Worm (Caenorhabditis elegans): Measurements from ENCODE around the gene srw-77.

srw-77 gene

ce11 chrV:16682886-16683285 is 39.4 kb upstream of the srw-77 start, which contains the start of gene srw-36:
TSS of gene srw-36 (plus strand) at chrV:16683186.
- TF ChIP-seq peb-1 (tag; optimal IDR thresholded peaks at IDR 0.05) (no peak), unc-62 (GFP tag; optimal IDR thresholded peaks at IDR 0.05) (no peak), sma-9 (GFP tag; optimal IDR thresholded peaks at IDR 0.05) (no peak), sma-9 (tag; optimal IDR thresholded peaks at IDR 0.05) (no peak), nhr-77 (tag; optimal IDR thresholded peaks at IDR 0.05) (no peak), unc-55 (GFP tag; optimal IDR thresholded peaks at IDR 0.05) (no peak), blmp-1 (tag; optimal IDR thresholded peaks at IDR 0.05; ENCODE audit: insufficient read depth) (no peak), ztf-1 (GFP tag; conservative IDR thresholded peaks at IDR 0.05) (no peak), C34F6.9 (tag; optimal IDR thresholded peaks at IDR 0.05) (no peak), gmeb-1 (tag; optimal IDR thresholded peaks at IDR 0.05) (no peak), mab-5 (tag; optimal IDR thresholded peaks at IDR 0.05) (no peak), snpc-4 (tag; optimal IDR thresholded peaks at IDR 0.05) (no peak), nhr-23 (tag; optimal IDR thresholded peaks at IDR 0.05) (no peak), alr-1 (tag; optimal IDR thresholded peaks at IDR 0.05) (no peak), egl-27 (tag; optimal IDR thresholded peaks at IDR 0.05) (no peak), ztf-4 (tag; optimal IDR thresholded peaks at IDR 0.05) (no peak), dmd-4 (tag; optimal IDR thresholded peaks at IDR 0.05) (no peak), Y55F3AM.14 (GFP tag; optimal IDR thresholded peaks at IDR 0.05) (no peak), lsy-2 (tag; optimal IDR thresholded peaks at IDR 0.05) (no peak), ztf-11 (tag; optimal IDR thresholded peaks at IDR 0.05) (no peak)

DNA sequence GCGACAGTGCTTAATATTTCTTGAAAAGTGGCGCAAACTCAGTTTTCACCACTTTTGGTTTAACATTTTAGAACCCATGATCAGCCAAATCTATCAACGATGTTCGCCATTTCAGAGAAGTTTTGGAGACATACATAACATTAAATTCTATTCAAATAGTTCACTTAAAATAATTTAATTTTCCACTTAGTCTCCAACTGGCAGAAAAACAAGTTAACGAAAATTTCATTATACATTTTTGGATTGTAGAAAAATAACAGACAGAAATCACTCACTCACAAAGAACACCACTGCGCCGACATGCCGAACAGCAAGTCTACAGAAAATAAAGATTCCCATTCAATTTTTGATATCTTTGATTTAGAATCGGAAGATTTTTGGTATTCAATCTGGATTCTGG is 36.5 kb upstream of the srw-77 start, which contains the start of gene srw-44:
TSS of gene srw-44 (plus strand) at position 301 of the 400 bp plus-strand sequence.
- TF ChIP-seq lin-11 (tag; optimal IDR thresholded peaks at IDR 0.05) = no peak
- no peak for TF ChIP-seq C34F6.9 (tag; optimal IDR thresholded peaks at IDR 0.05)
- no peak for TF ChIP-seq Y55F3AM.14 (GFP tag; optimal IDR thresholded peaks at IDR 0.05)
- no peak for TF ChIP-seq sem-4 (tag; optimal IDR thresholded peaks at IDR 0.05)
- TF ChIP-seq nhr-12 (tag; optimal IDR thresholded peaks at IDR 0.05) = no peak
- no peak for TF ChIP-seq unc-39 (tag; optimal IDR thresholded peaks at IDR 0.05)
- TF ChIP-seq gmeb-1 (tag; optimal IDR thresholded peaks at IDR 0.05) = no peak
- no peak for TF ChIP-seq alr-1 (tag; optimal IDR thresholded peaks at IDR 0.05)
- no peak for TF ChIP-seq lin-39 (tag; optimal IDR thresholded peaks at IDR 0.05)
- no peak for TF ChIP-seq zag-1 (tag; optimal IDR thresholded peaks at IDR 0.05)

ce11 chrV:16679237-16679636 is 35.8 kb upstream of the srw-77 start, which contains the start of gene srz-103:
TSS of gene srz-103 (minus strand) at chrV:16679337.
- TF ChIP-seq nhr-129 (tag; optimal IDR thresholded peaks at IDR 0.05) (no peak), egl-27 (tag; optimal IDR thresholded peaks at IDR 0.05) (no peak), ztf-11 (tag; optimal IDR thresholded peaks at IDR 0.05) (no peak), ztf-1 (GFP tag; conservative IDR thresholded peaks at IDR 0.05) (no peak), elt-1 (tag; optimal IDR thresholded peaks at IDR 0.05) (no peak), ama-1 (optimal IDR thresholded peaks at IDR 0.05) (no peak), nhr-11 (tag; optimal IDR thresholded peaks at IDR 0.05) (no peak), elt-3 (tag; optimal IDR thresholded peaks at IDR 0.05) (no peak), nhr-21 (tag; optimal IDR thresholded peaks at IDR 0.05) (no peak), blmp-1 (tag; optimal IDR thresholded peaks at IDR 0.05; ENCODE audit: insufficient read depth) (no peak), peb-1 (tag; optimal IDR thresholded peaks at IDR 0.05) (no peak), ztf-4 (tag; optimal IDR thresholded peaks at IDR 0.05) (no peak), nhr-6 (tag; optimal IDR thresholded peaks at IDR 0.05) (no peak), skn-1 (tag; optimal IDR thresholded peaks at IDR 0.05) (no peak), unc-62 (GFP tag; optimal IDR thresholded peaks at IDR 0.05) (no peak), sma-3 (GFP tag; optimal IDR thresholded peaks at IDR 0.05) (no peak), sem-4 (tag; optimal IDR thresholded peaks at IDR 0.05) (no peak), crh-2 (tag; optimal IDR thresholded peaks at IDR 0.05) (no peak)

- no peak for TF ChIP-seq sem-4 (tag; optimal IDR thresholded peaks at IDR 0.05)
- no peak for TF ChIP-seq ztf-1 (GFP tag; conservative IDR thresholded peaks at IDR 0.05)
- TF ChIP-seq ZK546.5 (tag; optimal IDR thresholded peaks at IDR 0.05) = no peak
- no peak for TF ChIP-seq mbf-1 (tag; optimal IDR thresholded peaks at IDR 0.05)
- no peak for TF ChIP-seq elt-3 (tag; optimal IDR thresholded peaks at IDR 0.05)
- TF ChIP-seq nhr-129 (tag; optimal IDR thresholded peaks at IDR 0.05) = no peak
- TF ChIP-seq dmd-4 (tag; optimal IDR thresholded peaks at IDR 0.05) = no peak
- no peak for TF ChIP-seq lin-39 (tag; optimal IDR thresholded peaks at IDR 0.05)
- TF ChIP-seq peb-1 (tag; optimal IDR thresholded peaks at IDR 0.05) = no peak
- TF ChIP-seq nhr-6 (tag; optimal IDR thresholded peaks at IDR 0.05) = no peak
- no peak for TF ChIP-seq Y55F3AM.14 (GFP tag; optimal IDR thresholded peaks at IDR 0.05)
- no peak for TF ChIP-seq nhr-11 (tag; optimal IDR thresholded peaks at IDR 0.05)
- no peak for TF ChIP-seq mab-5 (tag; optimal IDR thresholded peaks at IDR 0.05)
Observed at ce11 chrV:16675553-16675952, 32.1 kb upstream of the srw-77 start, which contains the start of gene srz-1. TSS of gene srz-1 (plus strand) at chrV:16675853.

Measured in whole organism, L2 larva.